Worm (Caenorhabditis elegans): ENCODE results near the gene Y37E11AL.12.

DNA sequence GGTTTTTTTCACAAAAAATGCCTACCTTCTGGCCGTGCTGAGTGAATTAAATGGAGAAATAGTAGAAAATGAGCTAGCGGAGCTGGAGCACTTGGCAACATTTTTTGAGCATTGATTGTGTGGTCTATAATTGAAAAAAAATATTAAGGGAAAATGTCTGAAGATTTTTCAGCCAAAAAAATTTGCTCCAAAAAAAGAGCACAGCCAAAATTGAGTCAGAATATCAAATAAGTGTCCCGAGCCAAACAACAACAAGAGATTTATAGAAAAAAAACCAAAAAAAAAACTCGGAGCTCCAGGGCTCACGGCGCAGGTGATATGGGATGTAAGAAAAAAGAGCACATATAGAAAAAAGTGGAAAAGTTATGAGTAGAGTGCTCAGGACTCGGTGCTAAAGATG lies 33.2 kb downstream of the Y37E11AL.12 start, which contains the start of gene fmil-1:
- TF ChIP-seq nhr-11 (tag; optimal IDR thresholded peaks at IDR 0.05) (no peak), gmeb-2 (tag; optimal IDR thresholded peaks at IDR 0.05) (no peak), fkh-6 (tag; optimal IDR thresholded peaks at IDR 0.05) (no peak), nfya-1 (tag; optimal IDR thresholded peaks at IDR 0.05) (no peak), ztf-16 (tag; optimal IDR thresholded peaks at IDR 0.05) (no peak), T23F11.4 (GFP tag; optimal IDR thresholded peaks at IDR 0.05) (no peak)

Data from whole organism, late embryonic.